Fruit fly (Drosophila melanogaster): ENCODE data around the gene nullo.

Gene nullo

dm6 chrX:7004101-7004700 is 45.1 kb upstream of the nullo start (continued):
- TF ChIP-seq Hr39 (optimal IDR thresholded peaks at IDR 0.05): no peak
- TF ChIP-seq CG31365 (tag; optimal IDR thresholded peaks at IDR 0.05): peak; percentile 77
- TF ChIP-seq Ptx1 (GFP tag; IDR thresholded peaks at IDR 0.05): 0 out of 2 replicates have a peak, but pooled peaks have one; percentile 23
- no peak for TF ChIP-seq hkb (optimal IDR thresholded peaks at IDR 0.05)
- TF ChIP-seq hkb (GFP tag; IDR thresholded peaks at IDR 0.05): peak; percentile 86
- TF ChIP-seq CG8281 (tag; optimal IDR thresholded peaks at IDR 0.05): peak; percentile 65
- TF ChIP-seq CG8388 (GFP tag; optimal IDR thresholded peaks at IDR 0.05): peak; percentile 61
- TF ChIP-seq CG12769 (tag; optimal IDR thresholded peaks at IDR 0.05): peak; percentile 75
- TF ChIP-seq jumu (GFP tag; optimal IDR thresholded peaks at IDR 0.05): peak; percentile 68
- peak; percentile 75 for TF ChIP-seq CG13775 (GFP tag; optimal IDR thresholded peaks at IDR 0.05)
- no peak for TF ChIP-seq Opbp (GFP tag; IDR thresholded peaks at IDR 0.05; ENCODE audit: partially characterized antibody)
- no peak for TF ChIP-seq sna (GFP tag; IDR thresholded peaks at IDR 0.05; ENCODE audit: partially characterized antibody)
- peak; percentile 58; the same call in 1 of the 2 replicates for TF ChIP-seq CG10321 (GFP tag; IDR thresholded peaks at IDR 0.05)
- TF ChIP-seq CG5180 (GFP tag; optimal IDR thresholded peaks at IDR 0.05): peak; percentile 80
- peak; percentile 83 for TF ChIP-seq Atf6 (GFP tag; IDR thresholded peaks at IDR 0.05)
- TF ChIP-seq Atf3 (GFP tag; optimal IDR thresholded peaks at IDR 0.05): peak; percentile 87
- TF ChIP-seq CG2889 (GFP tag; IDR thresholded peaks at IDR 0.05): 0 out of 3 replicates have a peak, but pooled peaks have one; percentile 25
- TF ChIP-seq CG10147 (GFP tag; optimal IDR thresholded peaks at IDR 0.05): peak; percentile 41
- TF ChIP-seq CG3065 (GFP tag; optimal IDR thresholded peaks at IDR 0.05): peak; percentile 90
- TF ChIP-seq CG11093 (GFP tag; IDR thresholded peaks at IDR 0.05): peak; percentile 72; the same call in 1 of the 3 replicates
- peak; percentile 74 for TF ChIP-seq Fer1 (GFP tag; optimal IDR thresholded peaks at IDR 0.05)
- peak; percentile 25; the same call in 1 of the 3 replicates for TF ChIP-seq CG34422 (GFP tag; IDR thresholded peaks at IDR 0.05)
- TF ChIP-seq sr (GFP tag; IDR thresholded peaks at IDR 0.05): peak; percentile 54; the same call in 1 of the 3 replicates
- TF ChIP-seq ap (GFP tag; IDR thresholded peaks at IDR 0.05): no peak
- TF ChIP-seq trh (GFP tag; optimal IDR thresholded peaks at IDR 0.05): peak; percentile 83
- peak; percentile 42; the same call in 1 of the 2 replicates for TF ChIP-seq CG17612 (GFP tag; IDR thresholded peaks at IDR 0.05)
- TF ChIP-seq tin (GFP tag; optimal IDR thresholded peaks at IDR 0.05): peak; percentile 61
- no peak for TF ChIP-seq Doc3 (GFP tag; IDR thresholded peaks at IDR 0.05; ENCODE audit: partially characterized antibody)
- TF ChIP-seq fu2 (GFP tag; optimal IDR thresholded peaks at IDR 0.05): peak; percentile 26
- no peak for TF ChIP-seq zf30C (GFP tag; optimal IDR thresholded peaks at IDR 0.05)
- TF ChIP-seq fd64A (GFP tag; optimal IDR thresholded peaks at IDR 0.05): peak; percentile 95
- TF ChIP-seq CG3847 (GFP tag; IDR thresholded peaks at IDR 0.05): peak; percentile 41
- no peak for TF ChIP-seq esg (GFP tag; conservative IDR thresholded peaks at IDR 0.05)
- TF ChIP-seq CG34376 (GFP tag; optimal IDR thresholded peaks at IDR 0.05): peak; percentile 39
- peak; percentile 94 for TF ChIP-seq CG9727 (GFP tag; optimal IDR thresholded peaks at IDR 0.05)
- peak; percentile 55 for TF ChIP-seq exex (tag; optimal IDR thresholded peaks at IDR 0.05)
- peak; percentile 90 for TF ChIP-seq CG16863 (GFP tag; optimal IDR thresholded peaks at IDR 0.05)
- peak; percentile 75 for TF ChIP-seq pnt (GFP tag; optimal IDR thresholded peaks at IDR 0.05)
- TF ChIP-seq gcm (GFP tag; optimal IDR thresholded peaks at IDR 0.05): peak; percentile 87
- peak; percentile 59 for TF ChIP-seq CG5245 (GFP tag; optimal IDR thresholded peaks at IDR 0.05)
- TF ChIP-seq dysf (GFP tag; IDR thresholded peaks at IDR 0.05): peak; percentile 51; the same call in 1 of the 3 replicates
- TF ChIP-seq CG12071 (GFP tag; optimal IDR thresholded peaks at IDR 0.05): peak; percentile 80
- TF ChIP-seq Elba2 (GFP tag; optimal IDR thresholded peaks at IDR 0.05): no peak
- TF ChIP-seq Sry-β (GFP tag; optimal IDR thresholded peaks at IDR 0.05): peak; percentile 63
- TF ChIP-seq Trl (optimal IDR thresholded peaks at IDR 0.05): no peak
- peak; percentile 91 for TF ChIP-seq Trl (GFP tag; optimal IDR thresholded peaks at IDR 0.05)
- TF ChIP-seq CG32772 (GFP tag; IDR thresholded peaks at IDR 0.05): peak; percentile 40; the same call in 1 of the 2 replicates
- peak; percentile 78 for TF ChIP-seq CG17186 (GFP tag; optimal IDR thresholded peaks at IDR 0.05)
- TF ChIP-seq CG1602 (GFP tag; optimal IDR thresholded peaks at IDR 0.05): peak; percentile 83
- peak; percentile 93 for TF ChIP-seq Vsx1 (GFP tag; optimal IDR thresholded peaks at IDR 0.05)
- TF ChIP-seq CG14050 (GFP tag; IDR thresholded peaks at IDR 0.05): peak; percentile 40; the same call in 1 of the 3 replicates
